Fruit fly (Drosophila melanogaster) whole organism, embryonic: Measurements from ENCODE around the gene Grip75.
A peak's percentile ranks its signal among the peaks of the same experiment; 100 is the strongest.

ENCODE experiments used
- Ada2b ChIP-seq: fragments of 200-800 bp; sonication (Bioruptor generic); IDR thresholded peaks from 2 replicates; pipeline ENCODE4 v1.3.6; 2022; ENCODE audit warnings: missing biosample characterization, missing genetic modification characterization
- Antp ChIP-seq: fragments of 200-800 bp; sonication (Bioruptor generic); optimal IDR thresholded peaks from 3 replicates; lab custom pipeline; 2016; ENCODE audit warnings: missing biosample characterization, missing genetic modification characterization
- CG10274 ChIP-seq: fragments of 200-800 bp; sonication (Bioruptor generic); optimal IDR thresholded peaks from 3 replicates; lab custom pipeline; 2017; ENCODE audit warnings: missing biosample characterization, mild to moderate bottlenecking, missing genetic modification characterization
- CG10565 ChIP-seq: fragments of 200-800 bp; sonication (Bioruptor generic); optimal IDR thresholded peaks from 3 replicates; lab custom pipeline; 2016; ENCODE audit warnings: missing biosample characterization, mild to moderate bottlenecking, missing genetic modification characterization
- CG11398 ChIP-seq: fragments of 200-800 bp; sonication (Bioruptor generic); optimal IDR thresholded peaks from 2 replicates; lab custom pipeline; 2016; ENCODE audit warnings: missing biosample characterization, missing genetic modification characterization
- CG11560 ChIP-seq: fragments of 200-800 bp; sonication (Bioruptor generic); IDR thresholded peaks from 3 replicates; pipeline ENCODE4 v1.3.6; 2022; ENCODE audit warnings: missing biosample characterization, missing genetic modification characterization
- CG12942 ChIP-seq: fragments of 200-800 bp; sonication (Bioruptor generic); optimal IDR thresholded peaks from 3 replicates; lab custom pipeline; 2016; ENCODE audit warnings: missing biosample characterization, missing genetic modification characterization
- CG14667 ChIP-seq: fragments of 200-800 bp; sonication (Bioruptor generic); IDR thresholded peaks from 2 replicates; pipeline ENCODE4 v1.3.6; 2022; ENCODE audit warnings: missing biosample characterization, missing genetic modification characterization
- CG15601 ChIP-seq: fragments of 200-800 bp; sonication (Bioruptor generic); optimal IDR thresholded peaks from 3 replicates; lab custom pipeline; 2019; ENCODE audit warnings: missing biosample characterization, mild to moderate bottlenecking, missing genetic modification characterization, moderate library complexity
- CG1647 ChIP-seq: fragments of 200-800 bp; sonication (Bioruptor generic); optimal IDR thresholded peaks from 3 replicates; lab custom pipeline; 2016; ENCODE audit warnings: missing biosample characterization, missing genetic modification characterization
- CG17829 ChIP-seq: fragments of 200-800 bp; optimal IDR thresholded peaks from 2 replicates; lab custom pipeline; 2019; ENCODE audit warnings: missing biosample characterization, mild to moderate bottlenecking, missing genetic modification characterization, moderate library complexity
- CG18599 ChIP-seq: fragments of 200-800 bp; sonication (Bioruptor generic); optimal IDR thresholded peaks from 3 replicates; lab custom pipeline; 2017; ENCODE audit warnings: missing biosample characterization, missing genetic modification characterization, mild to moderate bottlenecking, moderate library complexity, missing genetic modification reagents
- CG3065 ChIP-seq: fragments of 200-800 bp; sonication (Bioruptor generic); optimal IDR thresholded peaks from 2 replicates; lab custom pipeline; 2016; ENCODE audit warnings: missing biosample characterization, missing genetic modification characterization
- CG31365 ChIP-seq: fragments of 200-800 bp; sonication (Bioruptor generic); optimal IDR thresholded peaks from 2 replicates; lab custom pipeline; 2018; ENCODE audit warnings: missing biosample characterization, mild to moderate bottlenecking, missing genetic modification characterization
- CG33557 ChIP-seq: fragments of 200-800 bp; sonication (Bioruptor generic); optimal IDR thresholded peaks from 2 replicates; lab custom pipeline; 2019; ENCODE audit warnings: missing biosample characterization, mild to moderate bottlenecking, missing genetic modification characterization, moderate library complexity
- CG3847 ChIP-seq: fragments of 200-800 bp; sonication (Bioruptor generic); IDR thresholded peaks from 2 replicates; pipeline ENCODE4 v1.3.6; 2022; ENCODE audit warnings: missing biosample characterization, missing genetic modification characterization
- CG5180 ChIP-seq: fragments of 200-800 bp; sonication (Bioruptor generic); optimal IDR thresholded peaks from 3 replicates; lab custom pipeline; 2017; ENCODE audit warnings: missing biosample characterization, missing genetic modification characterization, mild to moderate bottlenecking, moderate library complexity, missing genetic modification reagents
- CG6791 ChIP-seq: fragments of 200-800 bp; sonication (Bioruptor generic); IDR thresholded peaks from 3 replicates; pipeline ENCODE4 v1.3.6; 2022; ENCODE audit warnings: missing biosample characterization, missing genetic modification characterization; ENCODE audit not compliant: partially characterized antibody
- CG7963 ChIP-seq: fragments of 200-800 bp; sonication (Bioruptor generic); IDR thresholded peaks from 3 replicates; pipeline ENCODE4 v1.3.6; 2022; ENCODE audit warnings: missing biosample characterization, missing genetic modification characterization; ENCODE audit not compliant: partially characterized antibody
- CG9609 ChIP-seq: fragments of 200-800 bp; sonication (Bioruptor generic); optimal IDR thresholded peaks from 3 replicates; lab custom pipeline; 2016; ENCODE audit warnings: missing biosample characterization, missing genetic modification characterization
- CG9817 ChIP-seq: fragments of 200-800 bp; sonication (Bioruptor generic); optimal IDR thresholded peaks from 2 replicates; lab custom pipeline; 2018; ENCODE audit warnings: missing biosample characterization, mild to moderate bottlenecking, missing genetic modification characterization, moderate library complexity
- CTCF ChIP-seq: fragments of 200-800 bp; sonication (Bioruptor generic); optimal IDR thresholded peaks from 2 replicates; lab custom pipeline; 2017; ENCODE audit warnings: missing biosample characterization, mild to moderate bottlenecking, missing genetic modification characterization, moderate library complexity
- Doc2 ChIP-seq: fragments of 200-800 bp; sonication (Bioruptor generic); IDR thresholded peaks from 2 replicates; pipeline ENCODE4 v1.3.6; 2022; ENCODE audit warnings: missing biosample characterization, missing genetic modification characterization
- ERR ChIP-seq: fragments of 200-800 bp; sonication (Bioruptor generic); optimal IDR thresholded peaks from 2 replicates; lab custom pipeline; 2016; ENCODE audit warnings: missing biosample characterization, missing genetic modification characterization
- Hr3 ChIP-seq: fragments of 200-800 bp; sonication (Bioruptor generic); optimal IDR thresholded peaks from 3 replicates; lab custom pipeline; 2016; ENCODE audit warnings: missing biosample characterization, missing genetic modification characterization
- Hr78 ChIP-seq, 2 experiments: fragments of 200-800 bp in 1 of 2; fragments of >200 bp in 1 of 2; sonication (Bioruptor generic) in 1 of 2; optimal IDR thresholded peaks; 2 replicates each; lab custom pipeline; 2017 to 2019; ENCODE audit warnings: missing biosample characterization in 2 of 2, missing genetic modification characterization in 2 of 2, mild to moderate bottlenecking in 1 of 2, moderate library complexity in 1 of 2
- Lhr ChIP-seq: fragments of 200-800 bp; sonication (Bioruptor generic); optimal IDR thresholded peaks from 3 replicates; lab custom pipeline; 2017; ENCODE audit warnings: mild to moderate bottlenecking, missing biosample characterization, missing genetic modification reagents, missing genetic modification characterization
- Lim3 ChIP-seq: fragments of 200-800 bp; sonication (Bioruptor generic); IDR thresholded peaks from 2 replicates; pipeline ENCODE4 v1.3.6; 2022; ENCODE audit warnings: missing biosample characterization, missing genetic modification characterization
- Meics ChIP-seq: fragments of 200-800 bp; sonication (Bioruptor generic); optimal IDR thresholded peaks from 2 replicates; lab custom pipeline; 2017; ENCODE audit warnings: missing biosample characterization, mild to moderate bottlenecking, missing genetic modification characterization
- NC2α ChIP-seq: fragments of 200-800 bp; sonication (Bioruptor generic); optimal IDR thresholded peaks from 2 replicates; lab custom pipeline; 2016; ENCODE audit warnings: missing biosample characterization, missing genetic modification characterization
- NC2β ChIP-seq: fragments of 200-800 bp; sonication (Bioruptor generic); optimal IDR thresholded peaks from 2 replicates; lab custom pipeline; 2016; ENCODE audit warnings: missing biosample characterization, missing genetic modification characterization
- NK7.1 ChIP-seq: fragments of 200-800 bp; sonication (Bioruptor generic); optimal IDR thresholded peaks from 3 replicates; lab custom pipeline; 2016; ENCODE audit warnings: missing biosample characterization, missing genetic modification characterization
- Neu2 ChIP-seq: fragments of 200-800 bp; sonication (Bioruptor generic); optimal IDR thresholded peaks from 3 replicates; lab custom pipeline; 2016; ENCODE audit warnings: missing biosample characterization, missing genetic modification characterization, borderline replicate concordance
- Opbp ChIP-seq: fragments of 200-800 bp; sonication (Bioruptor generic); IDR thresholded peaks from 3 replicates; pipeline ENCODE4 v1.3.6; 2022; ENCODE audit warnings: missing biosample characterization, missing genetic modification characterization; ENCODE audit not compliant: partially characterized antibody
- Poxn ChIP-seq: fragments of 200-800 bp; sonication (Bioruptor generic); IDR thresholded peaks from 2 replicates; pipeline ENCODE4 v1.3.6; 2022; ENCODE audit warnings: missing biosample characterization, missing genetic modification characterization
- Ptx1 ChIP-seq: fragments of 200-800 bp; sonication (Bioruptor generic); IDR thresholded peaks from 2 replicates; pipeline ENCODE4 v1.3.6; 2022; ENCODE audit warnings: missing biosample characterization, missing genetic modification characterization
- bcd ChIP-seq: fragments of 200-800 bp; sonication (Bioruptor generic); optimal IDR thresholded peaks from 2 replicates; lab custom pipeline; 2017; ENCODE audit warnings: missing biosample characterization, mild to moderate bottlenecking, missing genetic modification characterization
- chm ChIP-seq: fragments of 200-800 bp; sonication (Bioruptor generic); IDR thresholded peaks from 2 replicates; pipeline ENCODE4 v1.3.6; 2022; ENCODE audit warnings: missing biosample characterization, missing genetic modification characterization
- dimm ChIP-seq: fragments of 200-800 bp; sonication (Bioruptor generic); IDR thresholded peaks from 2 replicates; pipeline ENCODE4 v1.3.6; 2022; ENCODE audit warnings: missing biosample characterization, missing genetic modification characterization
- fu2 ChIP-seq: fragments of 200-800 bp; sonication (Bioruptor generic); optimal IDR thresholded peaks from 2 replicates; lab custom pipeline; 2016; ENCODE audit warnings: missing biosample characterization, missing genetic modification characterization
- gsb ChIP-seq: fragments of 200-800 bp; sonication (Bioruptor generic); IDR thresholded peaks from 2 replicates; pipeline ENCODE4 v1.3.6; 2022; ENCODE audit warnings: missing biosample characterization, missing genetic modification characterization
- knrl ChIP-seq: fragments of 200-800 bp; sonication (Bioruptor generic); IDR thresholded peaks from 3 replicates; pipeline ENCODE4 v1.3.6; 2022; ENCODE audit warnings: missing biosample characterization, missing genetic modification characterization; ENCODE audit not compliant: partially characterized antibody
- mirr ChIP-seq: fragments of 200-800 bp; sonication (Bioruptor generic); optimal IDR thresholded peaks from 3 replicates; lab custom pipeline; 2018; ENCODE audit warnings: missing biosample characterization, mild to moderate bottlenecking, missing genetic modification characterization
- pfk ChIP-seq: fragments of 200-800 bp; sonication (Bioruptor generic); optimal IDR thresholded peaks from 2 replicates; lab custom pipeline; 2018; ENCODE audit warnings: missing biosample characterization, mild to moderate bottlenecking, missing genetic modification characterization, moderate library complexity
- rib ChIP-seq: fragments of 200-800 bp; sonication (Bioruptor generic); IDR thresholded peaks from 2 replicates; pipeline ENCODE4 v1.3.6; 2022; ENCODE audit warnings: missing biosample characterization, missing genetic modification characterization
- slbo ChIP-seq: fragments of 200-800 bp; sonication (Bioruptor generic); IDR thresholded peaks from 2 replicates; pipeline ENCODE4 v1.3.6; 2022; ENCODE audit warnings: missing biosample characterization, missing genetic modification characterization
- slp2 ChIP-seq: fragments of 200-800 bp; sonication (Bioruptor generic); optimal IDR thresholded peaks from 2 replicates; lab custom pipeline; 2016; ENCODE audit warnings: missing biosample characterization, missing genetic modification characterization
- sr ChIP-seq: fragments of 200-800 bp; sonication (Bioruptor generic); IDR thresholded peaks from 3 replicates; pipeline ENCODE4 v1.3.6; 2022; ENCODE audit warnings: missing biosample characterization, missing genetic modification characterization
- tin ChIP-seq: fragments of 200-800 bp; sonication (Bioruptor generic); optimal IDR thresholded peaks from 3 replicates; lab custom pipeline; 2016; ENCODE audit warnings: missing biosample characterization, missing genetic modification characterization
- tio ChIP-seq: fragments of 200-800 bp; sonication (Bioruptor generic); optimal IDR thresholded peaks from 2 replicates; lab custom pipeline; 2017; ENCODE audit warnings: missing biosample characterization, missing genetic modification characterization, inconsistent platforms
- usp ChIP-seq: fragments of >200 bp; optimal IDR thresholded peaks from 2 replicates; lab custom pipeline; 2017; ENCODE audit warnings: missing biosample characterization, missing genetic modification characterization

The Grip75 gene

DNA sequence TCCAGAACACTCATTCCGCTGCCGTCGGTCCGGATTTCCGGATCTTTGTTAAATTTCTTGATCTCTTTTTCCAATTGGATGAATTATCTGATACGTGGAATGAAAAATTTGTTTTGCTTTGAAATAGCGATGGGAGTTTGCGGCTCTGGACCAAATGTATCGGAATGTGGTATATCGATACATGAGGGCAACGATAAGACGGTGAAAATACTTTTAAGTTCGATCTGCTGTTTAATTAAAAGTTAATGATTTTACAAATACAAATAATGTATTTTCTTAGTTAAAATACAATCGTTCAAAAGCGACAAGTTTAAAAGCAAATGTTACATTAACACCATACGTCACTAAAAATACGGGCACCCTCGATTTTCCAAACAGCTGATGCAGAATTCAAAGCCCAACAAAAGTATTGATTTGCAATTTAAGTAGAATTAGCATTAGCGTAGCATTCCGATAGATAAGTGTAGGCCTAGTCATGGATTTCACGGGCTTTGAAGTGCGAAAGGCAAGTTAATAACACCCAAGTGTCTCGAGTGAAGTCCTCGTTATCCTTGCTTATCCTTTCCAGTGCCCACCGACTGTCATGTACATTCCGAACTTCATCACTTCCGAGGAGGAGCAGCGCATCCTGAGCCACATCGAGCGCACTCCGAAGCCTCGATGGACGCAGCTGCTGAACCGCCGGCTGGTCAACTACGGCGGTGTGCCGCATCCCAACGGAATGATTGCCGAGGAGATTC is 5.6 kb downstream of the Grip75 start, which contains the start of the genes Cog4 and CG6144 (continued):
- peak; percentile 2 for TF ChIP-seq tin
- no peak for TF ChIP-seq CG10274 (GFP tag; lab: Kevin White, UChicago)
- TF ChIP-seq Lim3 (GFP tag; lab: Robert Waterston, UW), result no peak
- TF ChIP-seq bcd (GFP tag; lab: Kevin White, UChicago), result no peak
- no peak for TF ChIP-seq sr (GFP tag; lab: Robert Waterston, UW)
- TF ChIP-seq CG7963, result 0 out of 3 replicates have a peak, but pooled peaks have one; percentile 47
- peak; percentile 68 for TF ChIP-seq Opbp (GFP tag; lab: Robert Waterston, UW)
- TF ChIP-seq CG18599 (GFP tag; lab: Kevin White, UChicago), result no peak
- TF ChIP-seq Hr3 (GFP tag; lab: Kevin White, UChicago), result no peak
- no peak for TF ChIP-seq CG3065 (GFP tag; lab: Kevin White, UChicago)
- no peak for TF ChIP-seq NC2α (GFP tag; lab: Kevin White, UChicago)
- TF ChIP-seq Doc2 (GFP tag; lab: Robert Waterston, UW), result no peak
- no peak for TF ChIP-seq CG10565 (GFP tag; lab: Kevin White, UChicago)
- no peak for TF ChIP-seq usp (GFP tag; lab: Kevin White, UChicago)
- no peak for TF ChIP-seq NK7.1 (GFP tag; lab: Kevin White, UChicago)
- no peak for TF ChIP-seq Meics (GFP tag; lab: Kevin White, UChicago)
- TF ChIP-seq CG33557 (GFP tag; lab: Kevin White, UChicago), result no peak
- TF ChIP-seq CG9609 (GFP tag; lab: Kevin White, UChicago), result no peak
- no peak for TF ChIP-seq CG15601 (tag; lab: Kevin White, UChicago)
- TF ChIP-seq slbo (GFP tag; lab: Robert Waterston, UW), result peak; percentile 51; the same call in 1 of the 2 replicates
- TF ChIP-seq Antp (GFP tag; lab: Kevin White, UChicago), result no peak
- peak; percentile 77 for TF ChIP-seq CG6791 (GFP tag; lab: Robert Waterston, UW)
- TF ChIP-seq dimm (GFP tag; lab: Robert Waterston, UW), result no peak
- TF ChIP-seq rib (GFP tag; lab: Robert Waterston, UW), result no peak
- no peak for TF ChIP-seq CG11560
- no peak for TF ChIP-seq mirr (GFP tag; lab: Kevin White, UChicago)
- TF ChIP-seq CG3847 (GFP tag; lab: Robert Waterston, UW), result no peak
- TF ChIP-seq CG9817 (tag; lab: Kevin White, UChicago), result no peak
- TF ChIP-seq tio (GFP tag; lab: Kevin White, UChicago), result no peak
- no peak for TF ChIP-seq pfk
- TF ChIP-seq knrl, result peak; percentile 77
- TF ChIP-seq Poxn (GFP tag; lab: Robert Waterston, UW), result no peak
- TF ChIP-seq CG12942 (GFP tag; lab: Kevin White, UChicago), result no peak
- no peak for TF ChIP-seq Neu2 (GFP tag; lab: Kevin White, UChicago)
- no peak for TF ChIP-seq CG31365 (tag; lab: Kevin White, UChicago)
- TF ChIP-seq Hr78 (GFP tag; optimal IDR thresholded peaks at IDR 0.05; lab: Kevin White, UChicago), result no peak
- no peak for TF ChIP-seq CG5180
- peak; percentile 19; the same call in 1 of the 2 replicates for TF ChIP-seq Ptx1 (GFP tag; lab: Robert Waterston, UW)
- TF ChIP-seq chm (GFP tag; lab: Robert Waterston, UW), result no peak
- TF ChIP-seq Lhr (GFP tag; lab: Kevin White, UChicago), result no peak
- TF ChIP-seq CTCF (GFP tag; lab: Kevin White, UChicago), result no peak
- no peak for TF ChIP-seq ERR
- peak; percentile 27 for TF ChIP-seq CG17829 (tag; lab: Kevin White, UChicago)
- TF ChIP-seq CG11398 (GFP tag; lab: Kevin White, UChicago), result no peak
- no peak for TF ChIP-seq CG1647 (GFP tag; lab: Kevin White, UChicago)
- peak; percentile 43; the same call in 1 of the 2 replicates for TF ChIP-seq Ada2b (GFP tag; lab: Robert Waterston, UW)
- TF ChIP-seq slp2 (GFP tag; lab: Kevin White, UChicago), result no peak
- TF ChIP-seq CG14667 (GFP tag; lab: Robert Waterston, UW), result no peak
- no peak for TF ChIP-seq fu2
- TF ChIP-seq NC2β (GFP tag; lab: Kevin White, UChicago), result no peak
- no peak for TF ChIP-seq gsb (GFP tag; lab: Robert Waterston, UW)
